Worm (Caenorhabditis elegans) whole organism, mixed stage, embryonic: ENCODE results near the gene T16G12.9.

ENCODE experiments used
- ceh-83 ChIP-seq: fragments of 200-800 bp; sonication (Bioruptor generic); optimal IDR thresholded peaks from 2 replicates; lab custom pipeline; 2018; ENCODE audit warnings: mild to moderate bottlenecking, missing genetic modification characterization, missing compliant biosample characterization
- ces-1 ChIP-seq: fragments of 150-350 bp; optimal IDR thresholded peaks from 2 replicates; lab custom pipeline; 2014; ENCODE audit warnings: missing biosample characterization, missing genetic modification reagents, missing genetic modification characterization
- elt-3 ChIP-seq: fragments of 150-350 bp; optimal IDR thresholded peaks from 2 replicates; lab custom pipeline; 2014; ENCODE audit warnings: missing biosample characterization, missing genetic modification characterization
- lin-13 ChIP-seq: fragments of 150-350 bp; optimal IDR thresholded peaks from 2 replicates; lab custom pipeline; 2014; ENCODE audit warnings: missing biosample characterization, missing genetic modification characterization
- lin-32 ChIP-seq: fragments of 200-800 bp; sonication (Bioruptor generic); optimal IDR thresholded peaks from 2 replicates; lab custom pipeline; 2018; ENCODE audit warnings: mild to moderate bottlenecking, missing genetic modification characterization, missing compliant biosample characterization
- lsy-2 ChIP-seq: fragments of 150-350 bp; optimal IDR thresholded peaks from 2 replicates; lab custom pipeline; 2014; ENCODE audit warnings: missing biosample characterization, missing genetic modification characterization
- mep-1 ChIP-seq: fragments of 150-350 bp; optimal IDR thresholded peaks from 2 replicates; lab custom pipeline; 2017; ENCODE audit warnings: missing biosample characterization, missing genetic modification reagents, missing genetic modification characterization, inconsistent platforms
- nhr-12 ChIP-seq: fragments of 150-350 bp; optimal IDR thresholded peaks from 2 replicates; lab custom pipeline; 2014; ENCODE audit warnings: missing biosample characterization, missing genetic modification characterization
- nhr-2 ChIP-seq: fragments of 150-350 bp; optimal IDR thresholded peaks from 2 replicates; lab custom pipeline; 2014; ENCODE audit warnings: missing biosample characterization, missing genetic modification characterization
- nhr-237 ChIP-seq: fragments of 150-350 bp; optimal IDR thresholded peaks from 2 replicates; lab custom pipeline; 2014; ENCODE audit warnings: missing biosample characterization, missing genetic modification characterization
- snpc-4 ChIP-seq: fragments of 150-350 bp; optimal IDR thresholded peaks from 2 replicates; lab custom pipeline; 2014; ENCODE audit warnings: missing biosample characterization, missing genetic modification characterization
- unc-62 ChIP-seq: fragments of 150-350 bp; optimal IDR thresholded peaks from 2 replicates; lab custom pipeline; 2014; ENCODE audit warnings: missing biosample characterization, missing genetic modification reagents, missing genetic modification characterization
- ztf-11 ChIP-seq: fragments of 150-350 bp; optimal IDR thresholded peaks from 2 replicates; lab custom pipeline; 2014; ENCODE audit warnings: missing biosample characterization, missing genetic modification characterization

DNA sequence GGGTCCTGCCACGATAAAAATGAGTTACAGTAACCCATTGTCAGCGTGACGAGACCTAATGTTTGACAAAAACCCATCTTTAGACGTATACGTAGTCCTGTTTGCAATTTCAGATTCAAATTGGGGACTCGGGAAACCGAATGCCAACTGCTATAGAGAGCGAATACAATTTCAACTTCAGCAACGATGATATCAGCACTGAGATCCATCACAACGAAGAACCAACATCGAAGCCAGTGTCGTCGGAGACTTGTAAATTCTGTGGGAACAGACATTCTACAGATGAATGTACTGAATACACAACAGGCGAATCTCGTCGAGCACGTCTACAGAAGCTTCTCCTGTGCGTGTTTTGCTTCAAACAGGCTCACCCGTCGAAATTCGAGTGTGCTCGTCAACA lies 7.5 kb upstream of the T16G12.9 start:
- no peak for TF ChIP-seq lsy-2 (tag; lab: Kevin White, UChicago)
- TF ChIP-seq unc-62 (GFP tag; lab: Kevin White, UChicago) = no peak
- no peak for TF ChIP-seq elt-3 (tag; lab: Kevin White, UChicago)
- TF ChIP-seq mep-1 = no peak
- TF ChIP-seq snpc-4 (tag; lab: Kevin White, UChicago) = no peak
- TF ChIP-seq nhr-2 = no peak
- no peak for TF ChIP-seq lin-32 (GFP tag; lab: Kevin White, UChicago)
- no peak for TF ChIP-seq nhr-237
- TF ChIP-seq lin-13 (tag; lab: Kevin White, UChicago) = no peak
- TF ChIP-seq ces-1 = no peak
- TF ChIP-seq nhr-12 (tag; lab: Kevin White, UChicago) = no peak
- TF ChIP-seq ceh-83 (GFP tag; lab: Kevin White, UChicago) = no peak
- no peak for TF ChIP-seq ztf-11 (tag; lab: Kevin White, UChicago)
